Worm (Caenorhabditis elegans): ENCODE results near the gene his-69.

Gene his-69

DNA sequence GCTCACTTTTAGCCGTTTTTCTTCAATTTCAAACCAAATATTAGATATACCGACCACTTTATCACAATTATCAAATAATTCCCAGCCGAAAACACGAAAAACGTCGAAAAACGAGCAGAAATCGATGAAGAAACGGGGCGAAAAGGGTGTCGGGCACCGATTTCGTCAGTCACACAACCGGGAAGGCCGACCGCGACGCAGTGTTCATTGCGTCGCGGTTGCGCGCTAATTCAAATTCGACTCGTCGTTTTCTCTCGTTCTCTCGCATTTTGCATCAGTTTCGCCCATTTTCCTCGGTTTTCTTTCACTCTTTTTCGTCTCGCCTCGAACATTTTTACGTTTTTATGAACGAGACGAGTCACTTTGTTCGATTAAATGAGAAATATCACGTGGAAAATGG, 29.0 kb upstream of the his-69 start (continued):
- peak in 1 of 2 experiments; percentile 37 for TF ChIP-seq mdl-1 (tag; optimal IDR thresholded peaks at IDR 0.05)
- TF ChIP-seq blmp-1 (tag; optimal IDR thresholded peaks at IDR 0.05; ENCODE audit: insufficient read depth): peak; percentile 21
- peak; percentile 89 for TF ChIP-seq C34F6.9 (tag; optimal IDR thresholded peaks at IDR 0.05)
- TF ChIP-seq alr-1 (tag; optimal IDR thresholded peaks at IDR 0.05): no peak
- peak; percentile 77 for TF ChIP-seq gmeb-1 (tag; optimal IDR thresholded peaks at IDR 0.05)
- TF ChIP-seq sem-4 (tag; optimal IDR thresholded peaks at IDR 0.05): no peak
- TF ChIP-seq nhr-21 (tag; optimal IDR thresholded peaks at IDR 0.05): peak; percentile 44
- no peak for TF ChIP-seq nhr-12 (tag; optimal IDR thresholded peaks at IDR 0.05)
- peak; percentile 23 for TF ChIP-seq zag-1 (tag; optimal IDR thresholded peaks at IDR 0.05)
- no peak for TF ChIP-seq R02D3.7 (tag; optimal IDR thresholded peaks at IDR 0.05)
- peak; percentile 0 for TF ChIP-seq Y55F3AM.14 (GFP tag; optimal IDR thresholded peaks at IDR 0.05)
- no peak for TF ChIP-seq elt-3 (tag; optimal IDR thresholded peaks at IDR 0.05)
- TF ChIP-seq nhr-129 (tag; optimal IDR thresholded peaks at IDR 0.05): peak; percentile 83
- TF ChIP-seq peb-1 (tag; optimal IDR thresholded peaks at IDR 0.05): no peak
- peak; percentile 23 for TF ChIP-seq snpc-4 (tag; optimal IDR thresholded peaks at IDR 0.05)
- peak; percentile 36 for TF ChIP-seq sma-9 (GFP tag; optimal IDR thresholded peaks at IDR 0.05)
- no peak for TF ChIP-seq sma-9 (tag; optimal IDR thresholded peaks at IDR 0.05)

ce11 chrIII:4087064-4087463, 28.5 kb upstream of the his-69 start:
- no peak for TF ChIP-seq nhr-10 (tag; optimal IDR thresholded peaks at IDR 0.05)

- TF ChIP-seq ceh-16 (tag; optimal IDR thresholded peaks at IDR 0.05) (no peak), ZK546.5 (tag; optimal IDR thresholded peaks at IDR 0.05) (no peak), aly-2 (tag; optimal IDR thresholded peaks at IDR 0.05) (no peak), ama-1 (optimal IDR thresholded peaks at IDR 0.05) (no peak), blmp-1 (tag; optimal IDR thresholded peaks at IDR 0.05; ENCODE audit: insufficient read depth) (no peak), unc-39 (tag; optimal IDR thresholded peaks at IDR 0.05) (no peak), mab-5 (tag; optimal IDR thresholded peaks at IDR 0.05) (no peak)
Observed at ce11 chrIII:4086536-4086935, 28.0 kb upstream of the his-69 start, which contains the start of gene kin-19. Gene kin-19 (minus strand): TSS chrIII:4086636.

- TF ChIP-seq snpc-4 (tag; optimal IDR thresholded peaks at IDR 0.05) (no peak), unc-39 (tag; optimal IDR thresholded peaks at IDR 0.05) (no peak), nhr-25 (tag; optimal IDR thresholded peaks at IDR 0.05) (no peak), aly-2 (tag; optimal IDR thresholded peaks at IDR 0.05) (no peak), crh-2 (tag; optimal IDR thresholded peaks at IDR 0.05) (no peak), sma-9 (GFP tag; optimal IDR thresholded peaks at IDR 0.05) (no peak), sma-9 (tag; optimal IDR thresholded peaks at IDR 0.05) (no peak), nhr-6 (tag; optimal IDR thresholded peaks at IDR 0.05) (no peak), lin-39 (tag; optimal IDR thresholded peaks at IDR 0.05) (no peak), unc-55 (GFP tag; optimal IDR thresholded peaks at IDR 0.05) (no peak), ceh-16 (tag; optimal IDR thresholded peaks at IDR 0.05) (no peak), R02D3.7 (tag; optimal IDR thresholded peaks at IDR 0.05) (no peak), F13H6.1 (tag; optimal IDR thresholded peaks at IDR 0.05) (no peak), nhr-77 (tag; optimal IDR thresholded peaks at IDR 0.05) (no peak), nhr-129 (tag; optimal IDR thresholded peaks at IDR 0.05) (no peak), ZK546.5 (tag; optimal IDR thresholded peaks at IDR 0.05) (no peak), nhr-11 (tag; optimal IDR thresholded peaks at IDR 0.05) (no peak), ceh-82 (tag; optimal IDR thresholded peaks at IDR 0.05) (no peak), skn-1 (tag; optimal IDR thresholded peaks at IDR 0.05) (no peak)
Observed at ce11 chrIII:4085657-4086056, 27.1 kb upstream of the his-69 start.

ce11 chrIII:4083429-4083828, 24.9 kb upstream of the his-69 start:
- TF ChIP-seq alr-1 (tag; optimal IDR thresholded peaks at IDR 0.05) (no peak), lsy-2 (tag; optimal IDR thresholded peaks at IDR 0.05) (no peak), elt-1 (tag; optimal IDR thresholded peaks at IDR 0.05) (no peak), aly-2 (tag; optimal IDR thresholded peaks at IDR 0.05) (no peak), nhr-6 (tag; optimal IDR thresholded peaks at IDR 0.05) (no peak)
